Fruit fly (Drosophila melanogaster): ENCODE data around the gene CG11696.

CG11696 gene

DNA sequence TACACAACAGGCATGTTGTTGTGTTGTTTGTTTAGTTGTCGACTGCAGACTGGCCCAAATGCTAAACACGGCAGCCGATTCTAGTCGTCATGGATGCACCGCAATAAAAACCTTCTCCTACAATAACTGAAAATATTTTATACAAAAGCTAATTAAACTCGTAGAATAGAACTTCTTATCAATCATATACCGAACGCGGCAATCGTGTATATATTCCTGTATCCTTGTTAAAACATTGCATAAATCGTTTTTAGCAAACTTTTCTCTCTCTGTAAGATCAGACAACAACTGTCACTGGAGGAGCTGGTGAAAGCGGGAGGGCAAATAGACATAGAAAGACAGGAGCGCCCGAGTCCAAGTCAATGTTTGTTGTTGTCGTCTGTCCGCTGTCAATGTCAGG, 24.8 kb upstream of the CG11696 start (continued):
- TF ChIP-seq CG6813 (GFP tag; optimal IDR thresholded peaks at IDR 0.05) (peak; percentile 14), CG14860 (GFP tag; IDR thresholded peaks at IDR 0.05; ENCODE audit: partially characterized antibody) (no peak), CG17361 (GFP tag; IDR thresholded peaks at IDR 0.05) (peak; percentile 42; the same call in 1 of the 3 replicates), CG18764 (GFP tag; optimal IDR thresholded peaks at IDR 0.05) (no peak), chn (GFP tag; optimal IDR thresholded peaks at IDR 0.05) (peak; percentile 27), CG16779 (GFP tag; IDR thresholded peaks at IDR 0.05) (no peak), Poxn (GFP tag; IDR thresholded peaks at IDR 0.05) (no peak), stc (GFP tag; IDR thresholded peaks at IDR 0.05) (0 out of 2 replicates have a peak, but pooled peaks have one; percentile 15), disco-r (GFP tag; optimal IDR thresholded peaks at IDR 0.05) (no peak), Hmr (GFP tag; optimal IDR thresholded peaks at IDR 0.05) (peak; percentile 10), Jarid2 (GFP tag; optimal IDR thresholded peaks at IDR 0.05) (no peak), Nf-YB (GFP tag; optimal IDR thresholded peaks at IDR 0.05) (peak; percentile 19), CG13123 (GFP tag; optimal IDR thresholded peaks at IDR 0.05) (no peak), CG10979 (tag; optimal IDR thresholded peaks at IDR 0.05) (peak; percentile 70), CG18011 (GFP tag; optimal IDR thresholded peaks at IDR 0.05) (no peak), stwl (tag; optimal IDR thresholded peaks at IDR 0.05) (no peak), Dek (tag; optimal IDR thresholded peaks at IDR 0.05) (no peak), CG8388 (GFP tag; optimal IDR thresholded peaks at IDR 0.05) (peak; percentile 50), Dll (GFP tag; IDR thresholded peaks at IDR 0.05; ENCODE audit: partially characterized antibody) (no peak), C15 (GFP tag; IDR thresholded peaks at IDR 0.05) (no peak), bowl (GFP tag; IDR thresholded peaks at IDR 0.05) (no peak), CG15696 (tag; optimal IDR thresholded peaks at IDR 0.05) (peak; percentile 37), CG6854 (GFP tag; optimal IDR thresholded peaks at IDR 0.05) (no peak), B-H2 (GFP tag; optimal IDR thresholded peaks at IDR 0.05) (no peak), fd3F (GFP tag; optimal IDR thresholded peaks at IDR 0.05) (no peak), CG34376 (GFP tag; optimal IDR thresholded peaks at IDR 0.05) (no peak), aop (GFP tag; IDR thresholded peaks at IDR 0.05) (no peak), slou (GFP tag; optimal IDR thresholded peaks at IDR 0.05) (no peak), trem (tag; optimal IDR thresholded peaks at IDR 0.05) (peak; percentile 34), Dip3 (GFP tag; optimal IDR thresholded peaks at IDR 0.05) (no peak), gsb-n (tag; optimal IDR thresholded peaks at IDR 0.05) (peak; percentile 50), CG31388 (GFP tag; optimal IDR thresholded peaks at IDR 0.05) (no peak), gem (tag; optimal IDR thresholded peaks at IDR 0.05) (peak; percentile 71), gcm2 (GFP tag; optimal IDR thresholded peaks at IDR 0.05) (no peak), sisA (GFP tag; IDR thresholded peaks at IDR 0.05) (peak; percentile 21; the same call in 1 of the 2 replicates), tx (GFP tag; optimal IDR thresholded peaks at IDR 0.05) (no peak), CG10959 (GFP tag; IDR thresholded peaks at IDR 0.05) (peak; percentile 31; the same call in 1 of the 2 replicates), mam (GFP tag; optimal IDR thresholded peaks at IDR 0.05) (peak; percentile 13), CG4424 (GFP tag; optimal IDR thresholded peaks at IDR 0.05) (peak; percentile 50), lmd (GFP tag; IDR thresholded peaks at IDR 0.05) (peak; percentile 8; the same call in 1 of the 2 replicates), knrl (GFP tag; IDR thresholded peaks at IDR 0.05; ENCODE audit: partially characterized antibody) (no peak), Kr (GFP tag; optimal IDR thresholded peaks at IDR 0.05) (no peak), bigmax (GFP tag; optimal IDR thresholded peaks at IDR 0.05) (no peak), CG12391 (tag; optimal IDR thresholded peaks at IDR 0.05) (peak; percentile 47), gfzf (GFP tag; optimal IDR thresholded peaks at IDR 0.05) (no peak), kni (GFP tag; optimal IDR thresholded peaks at IDR 0.05) (peak; percentile 20), CG16813 (GFP tag; IDR thresholded peaks at IDR 0.05; ENCODE audit: partially characterized antibody) (no peak), sna (GFP tag; IDR thresholded peaks at IDR 0.05; ENCODE audit: partially characterized antibody) (no peak), nau (GFP tag; optimal IDR thresholded peaks at IDR 0.05) (peak; percentile 50), gt (GFP tag; IDR thresholded peaks at IDR 0.05) (no peak)

All from whole organism, embryonic.